Fruit fly (Drosophila melanogaster) whole organism, embryonic: ENCODE results near the gene CG31752.

Experiments used
- ATbp ChIP-seq: fragments of 200-800 bp; sonication (Bioruptor generic); optimal IDR thresholded peaks from 2 replicates; lab custom pipeline; 2017; ENCODE audit warnings: missing biosample characterization, mild to moderate bottlenecking, missing genetic modification characterization, missing genetic modification reagents
- B-H2 ChIP-seq: fragments of 200-800 bp; sonication (Bioruptor generic); optimal IDR thresholded peaks from 2 replicates; lab custom pipeline; 2018; ENCODE audit warnings: missing biosample characterization, mild to moderate bottlenecking, missing genetic modification characterization
- CG10543 ChIP-seq: fragments of 200-800 bp; sonication (Bioruptor generic); optimal IDR thresholded peaks from 3 replicates; lab custom pipeline; 2017; ENCODE audit warnings: missing biosample characterization, mild to moderate bottlenecking, missing genetic modification characterization, moderate library complexity
- CG11093 ChIP-seq: fragments of 200-800 bp; sonication (Bioruptor generic); IDR thresholded peaks from 3 replicates; pipeline ENCODE4 v1.3.6; 2022; ENCODE audit warnings: missing biosample characterization, missing genetic modification characterization
- CG11560 ChIP-seq: fragments of 200-800 bp; sonication (Bioruptor generic); IDR thresholded peaks from 3 replicates; pipeline ENCODE4 v1.3.6; 2022; ENCODE audit warnings: missing biosample characterization, missing genetic modification characterization
- CG12769 ChIP-seq: fragments of 200-800 bp; sonication (Bioruptor generic); optimal IDR thresholded peaks from 2 replicates; lab custom pipeline; 2019; ENCODE audit warnings: missing biosample characterization, mild to moderate bottlenecking, missing genetic modification characterization, moderate library complexity
- CG14710 ChIP-seq: fragments of 200-800 bp; sonication (Bioruptor generic); optimal IDR thresholded peaks from 3 replicates; lab custom pipeline; 2019; ENCODE audit warnings: missing biosample characterization, mild to moderate bottlenecking, missing genetic modification characterization, moderate library complexity
- CG15514 ChIP-seq: fragments of 200-800 bp; sonication (Bioruptor generic); optimal IDR thresholded peaks from 3 replicates; lab custom pipeline; 2017; ENCODE audit warnings: missing biosample characterization, missing genetic modification characterization, mild to moderate bottlenecking, moderate library complexity, missing genetic modification reagents
- CG2120 ChIP-seq: fragments of 200-800 bp; sonication (Bioruptor generic); optimal IDR thresholded peaks from 3 replicates; lab custom pipeline; 2016; ENCODE audit warnings: missing biosample characterization, missing genetic modification characterization
- CG3065 ChIP-seq: fragments of 200-800 bp; sonication (Bioruptor generic); optimal IDR thresholded peaks from 2 replicates; lab custom pipeline; 2016; ENCODE audit warnings: missing biosample characterization, missing genetic modification characterization
- CG31441 ChIP-seq: fragments of 200-800 bp; sonication (Bioruptor generic); IDR thresholded peaks from 2 replicates; pipeline ENCODE4 v1.3.6; 2022; ENCODE audit warnings: missing biosample characterization, missing genetic modification characterization
- CG3847 ChIP-seq: fragments of 200-800 bp; sonication (Bioruptor generic); IDR thresholded peaks from 2 replicates; pipeline ENCODE4 v1.3.6; 2022; ENCODE audit warnings: missing biosample characterization, missing genetic modification characterization
- CG42726 ChIP-seq: fragments of 200-800 bp; sonication (Bioruptor generic); IDR thresholded peaks from 2 replicates; pipeline ENCODE4 v1.3.6; 2022; ENCODE audit warnings: missing biosample characterization, missing genetic modification characterization; ENCODE audit not compliant: partially characterized antibody
- CG7839 ChIP-seq: fragments of 200-800 bp; sonication (Bioruptor generic); optimal IDR thresholded peaks from 3 replicates; lab custom pipeline; 2018; ENCODE audit warnings: missing biosample characterization, mild to moderate bottlenecking, missing genetic modification characterization, moderate library complexity
- CG8478 ChIP-seq: fragments of >200 bp; optimal IDR thresholded peaks from 2 replicates; lab custom pipeline; 2018
- CoRest ChIP-seq: fragments of 200-800 bp; sonication (Bioruptor generic); optimal IDR thresholded peaks from 3 replicates; lab custom pipeline; 2018; ENCODE audit warnings: missing biosample characterization, mild to moderate bottlenecking, missing genetic modification characterization, moderate library complexity
- Doc3 ChIP-seq: fragments of 200-800 bp; sonication (Bioruptor generic); IDR thresholded peaks from 3 replicates; pipeline ENCODE4 v1.3.6; 2022; ENCODE audit warnings: missing biosample characterization, missing genetic modification characterization; ENCODE audit not compliant: partially characterized antibody
- Drgx ChIP-seq: fragments of 200-800 bp; sonication (Bioruptor generic); IDR thresholded peaks from 2 replicates; pipeline ENCODE4 v1.3.6; 2022; ENCODE audit warnings: missing biosample characterization, missing genetic modification characterization
- Ets65A ChIP-seq: fragments of 200-800 bp; sonication (Bioruptor generic); peaks from one replicate; lab custom pipeline; 2016; ENCODE audit warnings: missing biosample characterization, missing genetic modification characterization
- Ets97D ChIP-seq: fragments of 200-800 bp; sonication (Bioruptor generic); optimal IDR thresholded peaks from 3 replicates; lab custom pipeline; 2016; ENCODE audit warnings: missing biosample characterization, missing genetic modification characterization
- Gug ChIP-seq: fragments of 200-800 bp; sonication (Bioruptor generic); IDR thresholded peaks from 4 replicates; pipeline ENCODE4 v1.3.6; 2022; ENCODE audit warnings: missing biosample characterization, missing genetic modification characterization
- HLH54F ChIP-seq: fragments of 200-800 bp; sonication (Bioruptor generic); optimal IDR thresholded peaks from 3 replicates; lab custom pipeline; 2016; ENCODE audit warnings: missing biosample characterization, missing genetic modification characterization
- Hey ChIP-seq: fragments of 200-800 bp; sonication (Bioruptor generic); optimal IDR thresholded peaks from 3 replicates; lab custom pipeline; 2018; ENCODE audit warnings: missing biosample characterization, mild to moderate bottlenecking, missing genetic modification characterization
- Hr39 ChIP-seq: fragments of >200 bp; optimal IDR thresholded peaks from 2 replicates; lab custom pipeline; 2017
- Lpt ChIP-seq: fragments of >200 bp; optimal IDR thresholded peaks from 2 replicates; lab custom pipeline; 2018; ENCODE audit warnings: missing biosample characterization, missing genetic modification characterization
- MBD-R2 ChIP-seq: fragments of 200-800 bp; sonication (Bioruptor generic); IDR thresholded peaks from 2 replicates; pipeline ENCODE4 v1.3.6; 2022; ENCODE audit warnings: missing biosample characterization, missing genetic modification characterization
- Side ChIP-seq: fragments of 200-800 bp; sonication (Bioruptor generic); optimal IDR thresholded peaks from 2 replicates; lab custom pipeline; 2016; ENCODE audit warnings: missing biosample characterization, missing genetic modification characterization
- Sin3A ChIP-seq: fragments of >200 bp; optimal IDR thresholded peaks from 2 replicates; lab custom pipeline; 2018
- Six4 ChIP-seq: fragments of 200-800 bp; sonication (Bioruptor generic); optimal IDR thresholded peaks from 2 replicates; lab custom pipeline; 2016; ENCODE audit warnings: missing biosample characterization, missing genetic modification characterization
- Ssrp ChIP-seq: fragments of 200-800 bp; sonication (Bioruptor generic); optimal IDR thresholded peaks from 2 replicates; lab custom pipeline; 2018; ENCODE audit warnings: missing biosample characterization, mild to moderate bottlenecking, missing genetic modification characterization, moderate library complexity
- ase ChIP-seq: fragments of 200-800 bp; sonication (Bioruptor generic); IDR thresholded peaks from 3 replicates; pipeline ENCODE4 v1.3.6; 2022; ENCODE audit warnings: missing biosample characterization, missing genetic modification characterization
- ewg ChIP-seq: fragments of 200-800 bp; sonication (Bioruptor generic); optimal IDR thresholded peaks from 3 replicates; lab custom pipeline; 2017; ENCODE audit warnings: mild to moderate bottlenecking, missing biosample characterization, missing genetic modification reagents, missing genetic modification characterization
- fu2 ChIP-seq: fragments of 200-800 bp; sonication (Bioruptor generic); optimal IDR thresholded peaks from 2 replicates; lab custom pipeline; 2016; ENCODE audit warnings: missing biosample characterization, missing genetic modification characterization
- klu ChIP-seq: fragments of 200-800 bp; sonication (Bioruptor generic); IDR thresholded peaks from 2 replicates; pipeline ENCODE4 v1.3.6; 2022; ENCODE audit warnings: missing biosample characterization, missing genetic modification characterization
- knrl ChIP-seq: fragments of 200-800 bp; sonication (Bioruptor generic); IDR thresholded peaks from 3 replicates; pipeline ENCODE4 v1.3.6; 2022; ENCODE audit warnings: missing biosample characterization, missing genetic modification characterization; ENCODE audit not compliant: partially characterized antibody
- nerfin-1 ChIP-seq: fragments of 200-800 bp; sonication (Bioruptor generic); optimal IDR thresholded peaks from 3 replicates; lab custom pipeline; 2019; ENCODE audit warnings: missing biosample characterization, mild to moderate bottlenecking, missing genetic modification characterization, moderate library complexity
- nmo ChIP-seq: fragments of 200-800 bp; sonication (Bioruptor generic); optimal IDR thresholded peaks from 2 replicates; lab custom pipeline; 2018; ENCODE audit warnings: missing biosample characterization, mild to moderate bottlenecking, missing genetic modification characterization, moderate library complexity
- odd ChIP-seq: fragments of 200-800 bp; sonication (Bioruptor generic); optimal IDR thresholded peaks from 2 replicates; lab custom pipeline; 2017; ENCODE audit warnings: missing biosample characterization, mild to moderate bottlenecking, missing genetic modification characterization
- phol ChIP-seq: fragments of 200-800 bp; sonication (Bioruptor generic); optimal IDR thresholded peaks from 3 replicates; lab custom pipeline; 2018; ENCODE audit warnings: missing biosample characterization, mild to moderate bottlenecking, missing genetic modification characterization, moderate library complexity
- pita ChIP-seq: fragments of 200-800 bp; sonication (Bioruptor generic); optimal IDR thresholded peaks from 2 replicates; lab custom pipeline; 2017; ENCODE audit warnings: missing biosample characterization, mild to moderate bottlenecking, missing genetic modification characterization
- psq ChIP-seq: fragments of 200-800 bp; sonication (Bioruptor generic); optimal IDR thresholded peaks from 2 replicates; lab custom pipeline; 2017; ENCODE audit warnings: missing biosample characterization, missing genetic modification characterization
- schlank ChIP-seq: fragments of 200-800 bp; sonication (Bioruptor generic); optimal IDR thresholded peaks from 2 replicates; lab custom pipeline; 2018; ENCODE audit warnings: missing biosample characterization, mild to moderate bottlenecking, missing genetic modification characterization
- sd ChIP-seq: fragments of 200-800 bp; sonication (Bioruptor generic); optimal IDR thresholded peaks from 3 replicates; lab custom pipeline; 2018; ENCODE audit warnings: missing biosample characterization, mild to moderate bottlenecking, missing genetic modification characterization, moderate library complexity
- sens ChIP-seq: fragments of 200-800 bp; sonication (Bioruptor generic); peaks from one replicate; lab custom pipeline; 2016; ENCODE audit warnings: missing biosample characterization, missing genetic modification characterization
- stwl ChIP-seq: fragments of 200-800 bp; sonication (Bioruptor generic); optimal IDR thresholded peaks from 3 replicates; lab custom pipeline; 2018; ENCODE audit warnings: missing biosample characterization, mild to moderate bottlenecking, missing genetic modification characterization, moderate library complexity
- tap ChIP-seq: fragments of 200-800 bp; optimal IDR thresholded peaks from 3 replicates; lab custom pipeline; 2019; ENCODE audit warnings: missing biosample characterization, mild to moderate bottlenecking, missing genetic modification characterization, moderate library complexity
- trh ChIP-seq: fragments of 200-800 bp; sonication (Bioruptor generic); optimal IDR thresholded peaks from 2 replicates; lab custom pipeline; 2016; ENCODE audit warnings: missing biosample characterization, missing genetic modification characterization
- ttk ChIP-seq: fragments of 200-800 bp; sonication (Bioruptor generic); IDR thresholded peaks from 2 replicates; pipeline ENCODE4 v2.1.2; 2022; ENCODE audit warnings: missing biosample characterization, missing genetic modification characterization
- tx ChIP-seq: fragments of 200-800 bp; sonication (Bioruptor generic); optimal IDR thresholded peaks from 2 replicates; lab custom pipeline; 2016; ENCODE audit warnings: missing biosample characterization, missing genetic modification characterization

The CG31752 gene

dm6 chr2L:18860920-18861319, 19.8 kb upstream of the CG31752 start (continued):
- TF ChIP-seq CG3065 = no peak
- no peak for TF ChIP-seq CG2120 (GFP tag; lab: Kevin White, UChicago)
- TF ChIP-seq tap (tag; lab: Kevin White, UChicago) = no peak
- TF ChIP-seq Hr39 (lab: Kevin White, UChicago) = peak; percentile 78
- no peak for TF ChIP-seq Side (GFP tag; lab: Kevin White, UChicago)
- no peak for TF ChIP-seq schlank
- no peak for TF ChIP-seq CG11093 (GFP tag; lab: Robert Waterston, UW)
- TF ChIP-seq CG8478 (lab: Kevin White, UChicago) = peak; percentile 2
- TF ChIP-seq Ets65A (GFP tag; lab: Kevin White, UChicago) = peak; percentile 20
- TF ChIP-seq CG7839 (tag; lab: Kevin White, UChicago) = no peak
- TF ChIP-seq, all 482 proteins: peak for 6

dm6 chr2L:18858661-18859532, 17.8 kb upstream of the CG31752 start, which contains the start of the genes CG10602 and mRpL13:
Gene CG10602 (minus strand): TSS chr2L:18859248.
Gene mRpL13 (minus strand): TSS chr2L:18859248.
- TF ChIP-seq klu (no peak; the same call in 1 of the 2 replicates), CG42726 (GFP tag; lab: Robert Waterston, UW) (peak; percentile 73; the same call in 1 of the 2 replicates), Gug (GFP tag; lab: Robert Waterston, UW) (peak; percentile 9; the same call in 1 of the 4 replicates), phol (tag; lab: Kevin White, UChicago) (peak; percentile 63), pita (GFP tag; lab: Kevin White, UChicago) (peak; percentile 97), B-H2 (GFP tag; lab: Kevin White, UChicago) (peak; percentile 9), stwl (tag; lab: Kevin White, UChicago) (peak; percentile 86), CG15514 (peak; percentile 56), CG10543 (GFP tag; lab: Kevin White, UChicago) (no peak), ase (GFP tag; lab: Robert Waterston, UW) (no peak), CG12769 (tag; lab: Kevin White, UChicago) (peak; percentile 37), Sin3A (lab: Kevin White, UChicago) (peak; percentile 4), sens (peak; percentile 74), Six4 (GFP tag; lab: Kevin White, UChicago) (peak; percentile 1), nmo (GFP tag; lab: Kevin White, UChicago) (peak; percentile 76), Lpt (GFP tag; lab: Kevin White, UChicago) (no peak), fu2 (GFP tag; lab: Kevin White, UChicago) (peak; percentile 30), CG14710 (tag; lab: Kevin White, UChicago) (peak; percentile 68), nerfin-1 (tag; lab: Kevin White, UChicago) (no peak), ewg (GFP tag; lab: Kevin White, UChicago) (no peak), sd (tag; lab: Kevin White, UChicago) (peak; percentile 66), odd (GFP tag; lab: Kevin White, UChicago) (no peak), ATbp (GFP tag; lab: Kevin White, UChicago) (no peak), MBD-R2 (GFP tag; lab: Robert Waterston, UW) (peak; percentile 81), knrl (GFP tag; lab: Robert Waterston, UW) (peak; percentile 77; the same call in 1 of the 3 replicates), Ets97D (GFP tag; lab: Kevin White, UChicago) (peak; percentile 87), CG11560 (tag; lab: Robert Waterston, UW) (peak; percentile 49; the same call in 2 of the 3 replicates), Doc3 (GFP tag; lab: Robert Waterston, UW) (no peak), CG3847 (GFP tag; lab: Robert Waterston, UW) (peak; percentile 46), Hey (tag; lab: Kevin White, UChicago) (no peak), ttk (GFP tag; lab: Robert Waterston, UW) (no peak), CG31441 (GFP tag; lab: Robert Waterston, UW) (no peak), trh (no peak), CoRest (tag; lab: Kevin White, UChicago) (peak; percentile 54), Ssrp (no peak), HLH54F (GFP tag; lab: Kevin White, UChicago) (peak; percentile 31), tx (GFP tag; lab: Kevin White, UChicago) (no peak), psq (no peak), Drgx (GFP tag; lab: Robert Waterston, UW) (no peak)
